Worm (Caenorhabditis elegans) whole organism, L2 larva: ENCODE data around the gene F54D12.7.

Source experiments
- aly-2 ChIP-seq: fragments of 150-350 bp; optimal IDR thresholded peaks from 2 replicates; lab custom pipeline; 2014; ENCODE audit warnings: missing biosample characterization, missing genetic modification characterization
- crh-2 ChIP-seq: sonication (generic microtip); optimal IDR thresholded peaks from 2 replicates; lab custom pipeline; 2017; ENCODE audit warnings: missing biosample characterization, missing genetic modification characterization
- elt-1 ChIP-seq: fragments of 150-350 bp; optimal IDR thresholded peaks from 2 replicates; lab custom pipeline; 2014; ENCODE audit warnings: missing biosample characterization, missing genetic modification characterization
- elt-3 ChIP-seq: sonication (generic microtip); optimal IDR thresholded peaks from 2 replicates; lab custom pipeline; 2017; ENCODE audit warnings: missing biosample characterization, missing genetic modification characterization
- lin-39 ChIP-seq: fragments of 150-350 bp; optimal IDR thresholded peaks from 2 replicates; lab custom pipeline; 2014; ENCODE audit warnings: missing biosample characterization, missing genetic modification reagents, missing genetic modification characterization
- mbf-1 ChIP-seq: sonication (generic microtip); optimal IDR thresholded peaks from 2 replicates; lab custom pipeline; 2017; ENCODE audit warnings: missing biosample characterization, missing genetic modification characterization
- nhr-129 ChIP-seq: fragments of 150-350 bp; optimal IDR thresholded peaks from 2 replicates; lab custom pipeline; 2014; ENCODE audit warnings: missing biosample characterization, missing genetic modification characterization
- snpc-4 ChIP-seq: fragments of 150-350 bp; optimal IDR thresholded peaks from 2 replicates; lab custom pipeline; 2014; ENCODE audit warnings: missing biosample characterization, missing genetic modification characterization
- zag-1 ChIP-seq: fragments of 150-350 bp; optimal IDR thresholded peaks from 2 replicates; lab custom pipeline; 2014; ENCODE audit warnings: missing biosample characterization, missing genetic modification characterization

ce11 chrII:1400105-1400504 is 14.9 kb upstream of the F54D12.7 start, which contains the start of gene F54D12.1:
- TF ChIP-seq lin-39 (tag; lab: Kevin White, UChicago) (no peak), zag-1 (tag; lab: Kevin White, UChicago) (no peak), snpc-4 (tag; lab: Kevin White, UChicago) (no peak), elt-3 (tag; lab: Kevin White, UChicago) (no peak), crh-2 (tag; lab: Kevin White, UChicago) (no peak), elt-1 (no peak), aly-2 (tag; lab: Kevin White, UChicago) (no peak), nhr-129 (no peak), mbf-1 (tag; lab: Kevin White, UChicago) (no peak)
